Worm (Caenorhabditis elegans): ENCODE results near the gene T25D3.4.

- no peak for TF ChIP-seq sea-1 (GFP tag; conservative IDR thresholded peaks at IDR 0.05)
- TF ChIP-seq ama-1 (optimal IDR thresholded peaks at IDR 0.05), result no peak
- no peak for TF ChIP-seq tbx-11 (GFP tag; IDR thresholded peaks at IDR 0.05)
- no peak for TF ChIP-seq F13C5.2 (tag; optimal IDR thresholded peaks at IDR 0.05)
- no peak for TF ChIP-seq B0310.2 (tag; optimal IDR thresholded peaks at IDR 0.05)
- no peak for TF ChIP-seq ceh-36 (tag; optimal IDR thresholded peaks at IDR 0.05)
These were observed 13.6 kb downstream of the T25D3.4 start for ce11 chrII:160561-161123.

Data from whole organism, early embryonic.